Fruit fly (Drosophila melanogaster) S2 (cell line): Measurements from ENCODE around the gene CG9541.

ENCODE experiments used
- CG8478 ChIP-seq: fragments of >200 bp; optimal IDR thresholded peaks from 2 replicates; lab custom pipeline; 2018
- CTCF ChIP-seq, 2 experiments: fragments of >200 bp; optimal IDR thresholded peaks; 2 replicates each; lab custom pipeline; 2018

DNA sequence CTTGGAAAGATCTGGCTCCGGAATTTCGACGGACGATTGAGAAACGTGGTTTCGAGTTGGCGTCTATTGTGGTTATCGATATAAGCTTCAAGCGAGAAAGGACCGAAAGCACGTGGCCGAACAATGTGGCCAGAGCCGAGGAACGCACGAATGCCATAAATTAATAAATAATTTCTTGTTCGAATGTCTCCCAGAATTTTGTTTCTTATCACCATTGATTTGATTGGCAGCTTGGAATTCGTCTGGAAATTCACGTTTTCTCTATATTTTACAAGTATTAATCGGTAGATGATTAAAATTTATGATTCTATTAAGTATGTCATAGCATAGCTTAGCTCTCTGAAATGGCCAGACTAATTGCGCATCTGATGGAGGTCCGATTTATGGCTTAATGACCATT, 38.7 kb upstream of the CG9541 start, which contains the start of gene Rcd-1r:
- TF ChIP-seq CG8478, result no peak
- no peak for TF ChIP-seq CTCF (optimal IDR thresholded peaks at IDR 0.05; lab: Kevin White, UChicago)
